Fruit fly (Drosophila melanogaster) S2 (cell line): ENCODE data around the gene Cdc45.

Experiments
- CG8478 ChIP-seq: fragments of >200 bp; optimal IDR thresholded peaks from 2 replicates; lab custom pipeline; 2018
- CTCF ChIP-seq, 2 experiments: fragments of >200 bp; optimal IDR thresholded peaks; 2 replicates each; lab custom pipeline; 2018

The Cdc45 gene

dm6 chrX:1009468-1010259 lies 20.7 kb downstream of the Cdc45 start:
- no peak for TF ChIP-seq CG8478
- peak; percentile 74 to 85 for TF ChIP-seq CTCF (optimal IDR thresholded peaks at IDR 0.05; lab: Kevin White, UChicago)

DNA sequence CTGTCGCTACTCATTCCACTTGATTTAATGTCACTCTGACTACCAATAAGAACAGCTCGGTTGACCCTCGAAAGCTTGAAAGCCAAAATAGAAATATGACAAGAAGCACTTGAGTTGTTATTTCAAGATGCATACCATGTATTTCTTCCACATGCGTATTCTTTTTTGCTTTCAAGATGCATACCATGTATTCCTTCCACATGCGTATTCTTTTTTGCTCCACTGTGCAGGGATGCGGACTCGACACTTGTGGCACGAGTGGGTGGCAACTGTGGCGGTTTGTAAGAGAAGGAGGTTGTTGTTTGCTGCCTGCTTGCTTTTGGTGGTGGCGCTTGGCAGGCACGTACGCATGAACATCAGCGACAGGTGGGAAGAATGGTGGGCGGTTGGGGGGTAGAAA lies 24.2 kb downstream of the Cdc45 start:
- TF ChIP-seq CTCF (optimal IDR thresholded peaks at IDR 0.05; lab: Kevin White, UChicago) = no peak
- TF ChIP-seq CG8478 = no peak

DNA sequence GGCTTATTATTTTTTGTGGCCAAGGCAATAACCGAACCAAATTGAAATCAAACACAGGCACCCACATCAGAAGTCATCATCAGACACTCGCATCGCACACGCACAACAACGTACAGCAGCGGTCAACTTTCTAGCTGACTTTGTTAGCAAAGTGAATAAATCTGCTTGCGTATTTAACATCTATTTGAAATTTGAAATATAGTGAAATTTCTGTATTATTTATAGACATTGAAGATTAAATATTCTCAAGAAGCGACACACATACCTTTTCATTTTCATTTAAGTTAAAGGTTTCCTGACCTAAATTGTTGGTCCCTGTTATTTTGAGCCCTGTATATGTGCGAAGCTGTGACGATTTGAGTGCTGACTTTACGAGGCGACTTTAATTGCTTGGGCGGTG lies 31.5 kb downstream of the Cdc45 start:
- TF ChIP-seq CG8478 (no peak), CTCF (optimal IDR thresholded peaks at IDR 0.05; lab: Kevin White, UChicago) (no peak)

DNA sequence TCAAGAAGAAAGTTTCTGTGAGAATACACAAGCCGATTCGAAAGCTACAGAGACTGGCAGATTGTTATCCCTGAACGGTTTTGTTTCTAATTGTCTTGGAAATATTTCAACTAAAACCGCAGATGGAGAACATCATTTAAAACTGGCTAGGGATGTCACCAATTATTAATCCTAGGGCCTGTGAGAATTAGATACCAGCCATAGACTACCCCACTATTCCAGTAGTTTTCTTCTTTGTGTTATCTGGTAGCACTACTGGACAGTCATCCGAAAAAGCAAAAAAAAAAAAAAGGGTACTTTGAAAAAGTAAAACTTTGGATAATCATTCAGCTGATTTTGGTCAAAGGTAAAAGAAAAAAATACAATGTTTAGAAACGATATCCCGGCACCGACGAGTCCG lies 40.1 kb downstream of the Cdc45 start, which contains the start of gene CG18823:
TSS of gene CG18823 (plus strand) at position 301 of the 400 bp plus-strand sequence.
- no peak for TF ChIP-seq CG8478
- no peak for TF ChIP-seq CTCF (optimal IDR thresholded peaks at IDR 0.05; lab: Kevin White, UChicago)

- TF ChIP-seq CTCF (optimal IDR thresholded peaks at IDR 0.05; lab: Kevin White, UChicago) (no peak), CG8478 (no peak)
These were observed 44.4 kb downstream of the Cdc45 start for dm6 chrX:985911-986310.
